Worm (Caenorhabditis elegans): Measurements from ENCODE around the gene arl-3.

- no peak for TF ChIP-seq hmg-11 (tag; optimal IDR thresholded peaks at IDR 0.05)
- no peak for TF ChIP-seq fos-1 (tag; optimal IDR thresholded peaks at IDR 0.05)
- no peak for TF ChIP-seq mdl-1 (tag; optimal IDR thresholded peaks at IDR 0.05)
- TF ChIP-seq nfya-1 (tag; optimal IDR thresholded peaks at IDR 0.05; ENCODE audit: insufficient read depth): no peak
- no peak for TF ChIP-seq nhr-12 (tag; optimal IDR thresholded peaks at IDR 0.05)
- TF ChIP-seq unc-62 (GFP tag; optimal IDR thresholded peaks at IDR 0.05): no peak
- TF ChIP-seq nhr-237 (tag; optimal IDR thresholded peaks at IDR 0.05): no peak
- no peak for TF ChIP-seq elt-1 (tag; optimal IDR thresholded peaks at IDR 0.05)
- no peak for TF ChIP-seq nhr-28 (tag; optimal IDR thresholded peaks at IDR 0.05)
- TF ChIP-seq nhr-67 (tag; optimal IDR thresholded peaks at IDR 0.05): no peak
- TF ChIP-seq lin-39 (tag; optimal IDR thresholded peaks at IDR 0.05): no peak
- no peak for TF ChIP-seq ceh-82 (tag; optimal IDR thresholded peaks at IDR 0.05)
- TF ChIP-seq nhr-11 (tag; optimal IDR thresholded peaks at IDR 0.05): no peak
- TF ChIP-seq ceh-16 (tag; optimal IDR thresholded peaks at IDR 0.05): no peak
Measured at ce11 chrII:14593281-14593680, 13.0 kb upstream of the arl-3 start, which contains the start of gene catp-4.
